Fruit fly (Drosophila melanogaster) whole organism, pupa: ENCODE measurements around the gene CG43051.

ENCODE experiments used
- CG12605 ChIP-seq: fragments of 200-800 bp; sonication (Bioruptor generic); IDR thresholded peaks from 2 replicates; pipeline ENCODE4 v1.3.6; 2022; ENCODE audit warnings: missing biosample characterization, missing genetic modification characterization
- CG17806 ChIP-seq: fragments of 200-800 bp; sonication (Bioruptor generic); optimal IDR thresholded peaks from 2 replicates; lab custom pipeline; 2018; ENCODE audit warnings: missing biosample characterization, mild to moderate bottlenecking, missing genetic modification characterization, moderate library complexity
- CG34367 ChIP-seq: fragments of 200-800 bp; sonication (Bioruptor generic); optimal IDR thresholded peaks from 2 replicates; lab custom pipeline; 2018; ENCODE audit warnings: missing biosample characterization, mild to moderate bottlenecking, missing genetic modification characterization
- CG8159 ChIP-seq: fragments of 200-800 bp; sonication (Bioruptor generic); optimal IDR thresholded peaks from 3 replicates; lab custom pipeline; 2018; ENCODE audit warnings: missing biosample characterization, mild to moderate bottlenecking, missing genetic modification characterization, moderate library complexity
- CG9948 ChIP-seq: fragments of 200-800 bp; sonication (Bioruptor generic); optimal IDR thresholded peaks from 2 replicates; lab custom pipeline; 2018; ENCODE audit warnings: missing biosample characterization, mild to moderate bottlenecking, missing genetic modification characterization, moderate library complexity
- D1 ChIP-seq: fragments of 200-800 bp; sonication (Bioruptor generic); optimal IDR thresholded peaks from 2 replicates; lab custom pipeline; 2018; ENCODE audit warnings: missing biosample characterization, mild to moderate bottlenecking, missing genetic modification characterization, moderate library complexity
- fd96Ca ChIP-seq: fragments of 200-800 bp; sonication (Bioruptor generic); IDR thresholded peaks from 3 replicates; pipeline ENCODE4 v1.3.6; 2022; ENCODE audit warnings: missing biosample characterization, missing genetic modification characterization

DNA sequence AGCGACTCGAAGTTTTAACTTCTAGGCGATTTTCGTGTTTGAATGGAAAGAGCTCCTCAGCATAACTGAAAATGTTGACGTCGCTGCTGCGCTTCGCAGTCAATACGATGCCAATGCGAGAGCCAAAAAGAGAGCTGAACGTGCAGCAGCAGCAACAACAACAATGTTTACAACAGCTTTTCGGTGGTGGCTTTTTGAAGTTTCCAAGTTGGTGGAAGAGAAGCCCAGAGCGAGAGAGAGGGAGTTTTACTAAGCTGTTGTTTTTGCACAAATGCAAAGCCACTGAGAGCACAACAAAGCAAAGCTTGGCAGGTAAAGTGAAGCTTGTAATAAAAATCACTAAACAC is 24.2 kb upstream of the CG43051 start:
- TF ChIP-seq D1 (tag; lab: Kevin White, UChicago) (no peak), CG8159 (tag; lab: Kevin White, UChicago) (no peak), CG9948 (no peak), CG17806 (no peak), CG34367 (tag; lab: Kevin White, UChicago) (no peak), CG12605 (GFP tag; lab: Robert Waterston, UW) (no peak), fd96Ca (GFP tag; lab: Robert Waterston, UW) (no peak)
